Fruit fly (Drosophila melanogaster): Measurements from ENCODE around the gene ppk17.

- no peak for TF ChIP-seq Clk (GFP tag; optimal IDR thresholded peaks at IDR 0.05)
- TF ChIP-seq kay (GFP tag; ENCODE audit: borderline replicate concordance) = no peak
- TF ChIP-seq CG7045 (GFP tag; optimal IDR thresholded peaks at IDR 0.05) = no peak
- TF ChIP-seq tj (GFP tag; optimal IDR thresholded peaks at IDR 0.05) = no peak
- no peak for TF ChIP-seq CG33017 (tag; optimal IDR thresholded peaks at IDR 0.05)
- no peak for TF ChIP-seq Hr96 (GFP tag; optimal IDR thresholded peaks at IDR 0.05)
- TF ChIP-seq bab1 (GFP tag; optimal IDR thresholded peaks at IDR 0.05) = no peak
These were observed 1.5 kb upstream of the ppk17 start for dm6 chr2L:16761891-16762290.

Measured in whole organism, adult.